Fruit fly (Drosophila melanogaster) S2 (cell line): ENCODE data around the gene CG11790.

ENCODE experiments used
- CG8478 ChIP-seq: fragments of >200 bp; optimal IDR thresholded peaks from 2 replicates; lab custom pipeline; 2018
- CTCF ChIP-seq, 2 experiments: fragments of >200 bp; optimal IDR thresholded peaks; 2 replicates each; lab custom pipeline; 2018

DNA sequence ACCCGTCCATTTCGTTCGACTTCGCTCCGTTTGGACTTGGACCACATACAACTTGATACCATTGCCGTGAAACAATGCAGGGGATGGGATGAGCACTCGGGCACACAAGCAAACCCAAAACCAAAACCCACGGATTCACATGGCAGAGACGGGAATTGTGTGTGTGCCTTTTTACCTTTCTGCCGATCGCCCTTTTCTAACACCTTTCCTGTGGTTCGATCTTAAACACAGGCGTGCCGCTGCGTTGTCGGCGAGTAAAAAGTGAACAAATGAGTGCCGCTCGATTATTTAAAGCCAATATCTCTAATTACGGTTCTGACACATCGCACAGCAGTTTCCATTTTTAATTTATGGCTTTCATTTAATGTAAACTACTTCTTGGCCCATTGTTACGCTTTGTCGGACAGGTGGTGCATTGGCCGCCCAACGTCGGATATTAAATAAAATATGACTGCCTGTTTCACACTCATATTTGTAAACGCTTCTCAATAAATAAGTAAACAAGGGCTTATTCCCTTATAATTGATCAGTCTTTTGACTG is 29.8 kb downstream of the CG11790 start:
- TF ChIP-seq CG8478 (lab: Kevin White, UChicago) (no peak), CTCF (optimal IDR thresholded peaks at IDR 0.05; lab: Kevin White, UChicago) (no peak)
